Worm (Caenorhabditis elegans) whole organism, late embryonic: ENCODE data around the gene M142.5.

ENCODE experiments used
- F13H6.1 ChIP-seq: sonication (generic microtip); optimal IDR thresholded peaks from 2 replicates; lab custom pipeline; 2016; ENCODE audit warnings: missing genetic modification characterization, missing compliant biosample characterization
- ets-4 ChIP-seq: sonication (generic microtip); optimal IDR thresholded peaks from 2 replicates; lab custom pipeline; 2016; ENCODE audit warnings: missing genetic modification characterization, missing compliant biosample characterization
- hlh-8 ChIP-seq: sonication (generic microtip); optimal IDR thresholded peaks from 2 replicates; lab custom pipeline; 2016; ENCODE audit warnings: missing genotype, missing genetic modification characterization, missing compliant biosample characterization
- nhr-11 ChIP-seq: fragments of 150-350 bp; optimal IDR thresholded peaks from 2 replicates; lab custom pipeline; 2014; ENCODE audit warnings: missing biosample characterization, missing genetic modification characterization
- pax-1 ChIP-seq: fragments of 150-350 bp; optimal IDR thresholded peaks from 2 replicates; lab custom pipeline; 2014; ENCODE audit warnings: missing biosample characterization, missing genetic modification characterization
- unc-86 ChIP-seq: sonication (generic microtip); optimal IDR thresholded peaks from 2 replicates; lab custom pipeline; 2016; ENCODE audit warnings: missing genetic modification characterization, missing compliant biosample characterization
- ztf-16 ChIP-seq: sonication (generic microtip); optimal IDR thresholded peaks from 2 replicates; lab custom pipeline; 2017; ENCODE audit warnings: missing genetic modification characterization, missing compliant biosample characterization

DNA sequence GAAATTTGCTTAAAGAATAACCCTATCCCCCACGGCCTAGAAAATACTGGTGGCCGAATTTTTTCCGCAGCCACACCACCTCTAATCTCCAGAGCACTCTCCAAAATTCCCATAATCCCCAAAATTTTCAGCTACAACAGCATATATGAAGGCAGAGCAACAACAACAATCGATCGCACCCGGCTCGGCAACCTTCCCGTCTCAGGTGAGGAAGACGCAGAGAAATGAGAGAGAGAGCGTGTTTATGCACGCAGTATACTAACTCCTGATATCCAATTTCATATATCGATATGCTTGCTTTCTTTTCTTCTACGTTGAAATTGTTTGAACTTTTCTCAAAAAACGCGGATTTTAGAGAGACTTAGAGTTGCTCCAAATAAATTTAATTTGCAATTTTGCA lies 24.7 kb upstream of the M142.5 start:
- no peak for TF ChIP-seq unc-86 (tag; lab: Kevin White, UChicago)
- TF ChIP-seq nhr-11, result no peak
- TF ChIP-seq pax-1 (tag; lab: Kevin White, UChicago), result no peak
- no peak for TF ChIP-seq ets-4 (tag; lab: Kevin White, UChicago)
- TF ChIP-seq hlh-8 (tag; lab: Kevin White, UChicago), result no peak
- no peak for TF ChIP-seq F13H6.1 (tag; lab: Kevin White, UChicago)
- TF ChIP-seq ztf-16 (tag; lab: Kevin White, UChicago), result no peak
